Fruit fly (Drosophila melanogaster): ENCODE data around the gene CG14657.

- TF ChIP-seq Sin3A (optimal IDR thresholded peaks at IDR 0.05) (no peak), h (optimal IDR thresholded peaks at IDR 0.05) (no peak), psq (optimal IDR thresholded peaks at IDR 0.05) (no peak), insv (optimal IDR thresholded peaks at IDR 0.05) (no peak), ttk (optimal IDR thresholded peaks at IDR 0.05) (no peak), Myc (optimal IDR thresholded peaks at IDR 0.05) (no peak)
Observed at dm6 chr3R:4858508-4859275, 37.5 kb upstream of the CG14657 start.
